Worm (Caenorhabditis elegans) whole organism, young adult: ENCODE measurements around the gene mct-5.

ENCODE experiments used
- F10E7.11 ChIP-seq: sonication (generic microtip); optimal IDR thresholded peaks from 2 replicates; lab custom pipeline; 2017; ENCODE audit warnings: mild to moderate bottlenecking, missing genetic modification characterization, moderate library complexity, missing compliant biosample characterization
- F23B12.7 ChIP-seq: sonication (generic microtip); optimal IDR thresholded peaks from 2 replicates; lab custom pipeline; 2017; ENCODE audit warnings: missing genetic modification characterization, mild to moderate bottlenecking, missing compliant biosample characterization, antibody characterized with exemption, moderate library complexity; ENCODE audit not compliant: insufficient read depth
- F33H1.4 ChIP-seq: fragments of 200-800 bp; sonication (Bioruptor generic); IDR thresholded peaks from 2 replicates; pipeline ENCODE4 v1.3.6; 2022; ENCODE audit warnings: missing genetic modification reagents, missing genetic modification characterization, missing compliant biosample characterization
- chd-7 ChIP-seq: sonication (generic microtip); optimal IDR thresholded peaks from 2 replicates; lab custom pipeline; 2016; ENCODE audit warnings: mild to moderate bottlenecking, missing genetic modification characterization, moderate library complexity, missing compliant biosample characterization
- lin-35 ChIP-seq, 3 experiments: fragments of 150-350 bp in 2 of 3; sonication (generic microtip) in 1 of 3; optimal IDR thresholded peaks; 2 replicates each; lab custom pipeline; 2014 to 2018; ENCODE audit warnings: missing biosample characterization in 3 of 3, missing genetic modification characterization in 3 of 3, missing genetic modification reagents in 3 of 3
- madf-6 ChIP-seq: fragments of 200-800 bp; sonication (Bioruptor generic); IDR thresholded peaks from 2 replicates; pipeline ENCODE4 v1.3.6; 2022; ENCODE audit warnings: missing genetic modification reagents, missing genetic modification characterization, missing compliant biosample characterization
- mes-4 ChIP-seq: sonication (generic microtip); optimal IDR thresholded peaks from 2 replicates; lab custom pipeline; 2016; ENCODE audit warnings: missing genotype, missing genetic modification characterization, missing compliant biosample characterization
- nfyb-1 ChIP-seq: fragments of 200-800 bp; sonication (Bioruptor generic); IDR thresholded peaks from 2 replicates; pipeline ENCODE4 v1.3.6; 2022; ENCODE audit warnings: missing genetic modification reagents, missing genetic modification characterization, missing compliant biosample characterization
- nhr-120 ChIP-seq: fragments of 200-800 bp; sonication (Bioruptor generic); IDR thresholded peaks from 2 replicates; pipeline ENCODE4 v1.3.6; 2022; ENCODE audit warnings: missing genetic modification characterization, missing compliant biosample characterization
- pha-4 ChIP-seq: fragments of 150-350 bp; sonication (generic microtip); optimal IDR thresholded peaks from 2 replicates; lab custom pipeline; 2014; ENCODE audit warnings: missing biosample characterization, missing genetic modification reagents, missing genetic modification characterization
- unc-130 ChIP-seq: sonication (generic microtip); optimal IDR thresholded peaks from 2 replicates; lab custom pipeline; 2016; ENCODE audit warnings: missing genetic modification reagents, missing genetic modification characterization, missing compliant biosample characterization
- unc-62 ChIP-seq: fragments of 150-350 bp; optimal IDR thresholded peaks from 2 replicates; lab custom pipeline; 2014; ENCODE audit warnings: missing biosample characterization, missing genetic modification reagents, missing genetic modification characterization
- zim-3 ChIP-seq: sonication (generic microtip); optimal IDR thresholded peaks from 2 replicates; lab custom pipeline; 2017; ENCODE audit warnings: mild to moderate bottlenecking, missing genetic modification characterization, moderate library complexity, missing compliant biosample characterization

- no peak for TF ChIP-seq zim-3 (tag; lab: Kevin White, UChicago)
- TF ChIP-seq unc-62 (GFP tag; lab: Kevin White, UChicago) = no peak
- TF ChIP-seq nhr-120 (GFP tag; lab: Robert Waterston, UW) = no peak
- TF ChIP-seq pha-4 (tag; lab: Kevin White, UChicago) = no peak
- TF ChIP-seq madf-6 (GFP tag; lab: Robert Waterston, UW) = no peak
- peak; percentile 23 for TF ChIP-seq F23B12.7 (tag; lab: Kevin White, UChicago)
- TF ChIP-seq chd-7 = no peak
- TF ChIP-seq unc-130 (GFP tag; lab: Kevin White, UChicago) = no peak
- no peak for TF ChIP-seq F10E7.11
- TF ChIP-seq nfyb-1 (GFP tag; lab: Robert Waterston, UW) = no peak
- no peak for TF ChIP-seq mes-4 (tag; lab: Kevin White, UChicago)
- no peak for TF ChIP-seq F33H1.4 (GFP tag; lab: Robert Waterston, UW)
- peak in 1 of 3 experiments; percentile 50 for TF ChIP-seq lin-35 (GFP tag; optimal IDR thresholded peaks at IDR 0.05; lab: Kevin White, UChicago)
Observed at ce11 chrII:7111657-7112049, 13.3 kb upstream of the mct-5 start, which contains the start of gene F10E7.5.
